Fruit fly (Drosophila melanogaster) whole organism, wandering third instar larva: ENCODE measurements around the gene mei-217.
A peak's percentile ranks its signal among the peaks of the same experiment; 100 is the strongest.

Experiments used
- Abd-B ChIP-seq: fragments of >200 bp; optimal IDR thresholded peaks from 2 replicates; lab custom pipeline; 2017; ENCODE audit warnings: missing biosample characterization, missing genetic modification characterization
- CG32264 ChIP-seq: fragments of 200-800 bp; sonication (Bioruptor generic); optimal IDR thresholded peaks from 2 replicates; lab custom pipeline; 2016; ENCODE audit warnings: missing biosample characterization, missing genetic modification characterization
- CG9705 ChIP-seq: fragments of 200-800 bp; sonication (Bioruptor generic); optimal IDR thresholded peaks from 2 replicates; lab custom pipeline; 2018; ENCODE audit warnings: missing biosample characterization, mild to moderate bottlenecking, missing genetic modification characterization
- Dfd ChIP-seq: fragments of >200 bp; optimal IDR thresholded peaks from 2 replicates; lab custom pipeline; 2017; ENCODE audit warnings: missing biosample characterization, missing genetic modification characterization
- Dif ChIP-seq: fragments of 200-275, 200-300 bp; sonication (Bioruptor generic); optimal IDR thresholded peaks from 2 replicates; lab custom pipeline; 2018; ENCODE audit warnings: missing biosample characterization, missing genetic modification characterization; ENCODE audit not compliant: partially characterized antibody
- GATAd ChIP-seq: sonication (Bioruptor generic); optimal IDR thresholded peaks from 2 replicates; lab custom pipeline; 2016; ENCODE audit warnings: missing biosample characterization, missing genetic modification characterization
- HLH106 ChIP-seq: fragments of 200-800 bp; optimal IDR thresholded peaks from 3 replicates; lab custom pipeline; 2019; ENCODE audit warnings: missing biosample characterization, mild to moderate bottlenecking, missing genetic modification characterization, moderate library complexity
- Hnf4 ChIP-seq: fragments of 200-800 bp; sonication (Bioruptor generic); optimal IDR thresholded peaks from 2 replicates; lab custom pipeline; 2016; ENCODE audit warnings: missing biosample characterization, mild to moderate bottlenecking, missing genetic modification characterization
- Jra ChIP-seq: sonication (Bioruptor generic); optimal IDR thresholded peaks from 2 replicates; lab custom pipeline; 2016; ENCODE audit warnings: missing biosample characterization, missing genetic modification characterization
- Myc ChIP-seq: fragments of >200 bp; optimal IDR thresholded peaks from 2 replicates; lab custom pipeline; 2017
- OdsH ChIP-seq: fragments of 200-800 bp; sonication (Bioruptor generic); optimal IDR thresholded peaks from 2 replicates; lab custom pipeline; 2016; ENCODE audit warnings: missing biosample characterization, mild to moderate bottlenecking, missing genetic modification characterization
- Rel ChIP-seq, 2 experiments: fragments of 200-800 bp; sonication (Bioruptor generic) in 1 of 2; optimal IDR thresholded peaks; 2 replicates in 1 of 2; 3 replicates in 1 of 2; lab custom pipeline; 2016 to 2019; ENCODE audit warnings: mild to moderate bottlenecking in 2 of 2, missing biosample characterization in 2 of 2, missing genetic modification characterization in 2 of 2, moderate library complexity in 1 of 2
- Sp1 ChIP-seq: fragments of 200-800 bp; sonication (Bioruptor generic); optimal IDR thresholded peaks from 3 replicates; lab custom pipeline; 2019; ENCODE audit warnings: missing biosample characterization, mild to moderate bottlenecking, missing genetic modification characterization, moderate library complexity
- Vsx2 ChIP-seq: fragments of 200-300, 225-300 bp; sonication (Bioruptor generic); optimal IDR thresholded peaks from 2 replicates; lab custom pipeline; 2018; ENCODE audit warnings: missing biosample characterization, missing genetic modification characterization; ENCODE audit not compliant: partially characterized antibody
- br ChIP-seq: fragments of 200-800 bp; sonication (Bioruptor generic); optimal IDR thresholded peaks from 2 replicates; lab custom pipeline; 2016; ENCODE audit warnings: missing biosample characterization, missing genetic modification characterization
- dmrt93B ChIP-seq: fragments of 200-800 bp; sonication (Bioruptor generic); optimal IDR thresholded peaks from 2 replicates; lab custom pipeline; 2018; ENCODE audit warnings: missing biosample characterization, mild to moderate bottlenecking, missing genetic modification characterization
- dsf ChIP-seq: sonication (Bioruptor generic); optimal IDR thresholded peaks from 2 replicates; lab custom pipeline; 2016; ENCODE audit warnings: missing biosample characterization, missing genetic modification characterization, borderline replicate concordance
- ey ChIP-seq: fragments of 200-800 bp; sonication (Bioruptor generic); optimal IDR thresholded peaks from 2 replicates; lab custom pipeline; 2016; ENCODE audit warnings: missing biosample characterization, missing genetic modification characterization
- h ChIP-seq: fragments of 200-800 bp; sonication (Bioruptor generic); optimal IDR thresholded peaks from 3 replicates; lab custom pipeline; 2016; ENCODE audit warnings: missing biosample characterization, mild to moderate bottlenecking, missing genetic modification characterization
- jim ChIP-seq: fragments of 175-275, 200-325 bp; sonication (Bioruptor generic); optimal IDR thresholded peaks from 2 replicates; lab custom pipeline; 2016; ENCODE audit warnings: missing biosample characterization, mild to moderate bottlenecking, missing genetic modification characterization
- lola ChIP-seq: fragments of >200 bp; optimal IDR thresholded peaks from 2 replicates; lab custom pipeline; 2017; ENCODE audit warnings: missing biosample characterization, missing genetic modification characterization
- pan ChIP-seq: fragments of >200 bp; optimal IDR thresholded peaks from 2 replicates; lab custom pipeline; 2017
- psq ChIP-seq: fragments of 200-800 bp; sonication (Bioruptor generic); optimal IDR thresholded peaks from 3 replicates; lab custom pipeline; 2017; ENCODE audit warnings: missing biosample characterization, mild to moderate bottlenecking, missing genetic modification characterization, moderate library complexity
- sage ChIP-seq: fragments of 200-800 bp; sonication (Bioruptor generic); optimal IDR thresholded peaks from 2 replicates; lab custom pipeline; 2016; ENCODE audit warnings: missing biosample characterization, mild to moderate bottlenecking, missing genetic modification characterization
- tai ChIP-seq: sonication (Bioruptor generic); optimal IDR thresholded peaks from 2 replicates; lab custom pipeline; 2016; ENCODE audit warnings: missing biosample characterization, missing genetic modification characterization
- usp ChIP-seq: fragments of >200 bp; optimal IDR thresholded peaks from 2 replicates; lab custom pipeline; 2017; ENCODE audit warnings: missing biosample characterization, missing genetic modification characterization
- woc ChIP-seq: sonication (Bioruptor generic); optimal IDR thresholded peaks from 2 replicates; lab custom pipeline; 2016; ENCODE audit warnings: missing biosample characterization, mild to moderate bottlenecking, missing genetic modification characterization

Gene mei-217

dm6 chrX:17170484-17170944 lies 27.7 kb upstream of the mei-217 start (continued):
- TF ChIP-seq psq (GFP tag; lab: Kevin White, UChicago) (peak; percentile 62), pan (no peak), Vsx2 (GFP tag; lab: Kevin White, UChicago) (peak; percentile 69), tai (GFP tag; lab: Kevin White, UChicago) (no peak), jim (GFP tag; lab: Kevin White, UChicago) (no peak), br (GFP tag; lab: Kevin White, UChicago) (no peak), h (peak; percentile 32), Hnf4 (GFP tag; lab: Kevin White, UChicago) (no peak), lola (GFP tag; lab: Kevin White, UChicago) (no peak), dsf (GFP tag; lab: Kevin White, UChicago) (no peak), Rel (GFP tag; optimal IDR thresholded peaks at IDR 0.05; lab: Kevin White, UChicago) (no peak), Rel (tag; optimal IDR thresholded peaks at IDR 0.05; lab: Kevin White, UChicago) (peak; percentile 37), woc (GFP tag; lab: Kevin White, UChicago) (no peak), Dfd (GFP tag; lab: Kevin White, UChicago) (no peak)

dm6 chrX:17167304-17167703 lies 24.5 kb upstream of the mei-217 start:
- TF ChIP-seq Sp1 (GFP tag; lab: Kevin White, UChicago) (no peak), Abd-B (GFP tag; lab: Kevin White, UChicago) (no peak), Myc (lab: Kevin White, UChicago) (no peak), dsf (GFP tag; lab: Kevin White, UChicago) (no peak), CG9705 (GFP tag; lab: Kevin White, UChicago) (no peak), Dfd (GFP tag; lab: Kevin White, UChicago) (no peak), CG32264 (GFP tag; lab: Kevin White, UChicago) (no peak), psq (GFP tag; lab: Kevin White, UChicago) (no peak), HLH106 (tag; lab: Kevin White, UChicago) (no peak), lola (GFP tag; lab: Kevin White, UChicago) (no peak)

- TF ChIP-seq Rel (GFP tag; optimal IDR thresholded peaks at IDR 0.05; lab: Kevin White, UChicago) = no peak
- peak; percentile 35 for TF ChIP-seq Rel (tag; optimal IDR thresholded peaks at IDR 0.05; lab: Kevin White, UChicago)
- TF ChIP-seq sage (GFP tag; lab: Kevin White, UChicago) = no peak
These were observed 19.7 kb upstream of the mei-217 start for dm6 chrX:17162446-17163013.

- TF ChIP-seq Dif (GFP tag; lab: Kevin White, UChicago) = peak; percentile 52
- no peak for TF ChIP-seq HLH106 (tag; lab: Kevin White, UChicago)
These were observed 17.7 kb upstream of the mei-217 start for dm6 chrX:17160396-17161040.

dm6 chrX:17159819-17160218 lies 17.0 kb upstream of the mei-217 start, which contains the start of gene baz:
baz (plus strand) TSS chrX:17160006.
- TF ChIP-seq Jra (no peak), ey (GFP tag; lab: Kevin White, UChicago) (no peak), dmrt93B (GFP tag; lab: Kevin White, UChicago) (no peak), psq (GFP tag; lab: Kevin White, UChicago) (peak; percentile 1), Myc (lab: Kevin White, UChicago) (no peak), Sp1 (GFP tag; lab: Kevin White, UChicago) (peak; percentile 12), Hnf4 (GFP tag; lab: Kevin White, UChicago) (no peak), OdsH (GFP tag; lab: Kevin White, UChicago) (no peak), Rel (GFP tag; optimal IDR thresholded peaks at IDR 0.05; lab: Kevin White, UChicago) (no peak), Rel (tag; optimal IDR thresholded peaks at IDR 0.05; lab: Kevin White, UChicago) (peak; percentile 59)
- TF ChIP-seq, all 38 proteins: peak for 3

DNA sequence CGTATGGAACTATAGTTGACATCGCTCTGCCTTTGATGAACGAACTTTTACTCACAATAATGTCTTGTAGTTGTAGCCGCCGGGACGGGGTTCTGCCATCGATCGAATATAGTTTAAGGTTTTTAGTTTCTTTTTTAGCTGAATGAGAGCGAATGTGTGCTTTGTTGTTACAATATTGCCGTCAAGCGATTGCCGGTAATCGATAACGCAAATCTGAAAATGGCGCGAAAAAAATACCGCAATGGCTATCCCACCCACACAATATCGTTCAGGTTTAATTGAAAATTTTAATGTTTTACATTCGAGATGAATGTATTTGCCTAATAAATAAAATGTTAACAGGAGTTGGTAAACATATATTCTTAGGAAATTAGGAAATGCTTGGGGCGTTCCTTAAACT lies 16.3 kb upstream of the mei-217 start, which contains the start of gene xmas:
xmas (minus strand) TSS at position 191 of the 400 bp plus-strand sequence.
- TF ChIP-seq GATAd (GFP tag; lab: Kevin White, UChicago) (no peak), h (no peak), Rel (GFP tag; optimal IDR thresholded peaks at IDR 0.05; lab: Kevin White, UChicago) (no peak), Rel (tag; optimal IDR thresholded peaks at IDR 0.05; lab: Kevin White, UChicago) (no peak), usp (GFP tag; lab: Kevin White, UChicago) (no peak), sage (GFP tag; lab: Kevin White, UChicago) (no peak), Dif (GFP tag; lab: Kevin White, UChicago) (no peak)
